Fruit fly (Drosophila melanogaster): ENCODE results near the gene chb.

dm6 chr3L:21176276-21176934, 3.8 kb downstream of the chb start:
- TF ChIP-seq pan (optimal IDR thresholded peaks at IDR 0.05), result no peak
- no peak for TF ChIP-seq psq (optimal IDR thresholded peaks at IDR 0.05)
- no peak for TF ChIP-seq usp (GFP tag; optimal IDR thresholded peaks at IDR 0.05)
- no peak for TF ChIP-seq EcR (GFP tag; optimal IDR thresholded peaks at IDR 0.05)
- TF ChIP-seq CG8478 (optimal IDR thresholded peaks at IDR 0.05), result no peak

Measured in whole organism.